Fruit fly (Drosophila melanogaster) whole organism, embryonic: ENCODE results near the gene wus.

Experiments
- ATbp ChIP-seq: fragments of 200-800 bp; sonication (Bioruptor generic); optimal IDR thresholded peaks from 2 replicates; lab custom pipeline; 2017; ENCODE audit warnings: missing biosample characterization, mild to moderate bottlenecking, missing genetic modification characterization, missing genetic modification reagents
- CG11247 ChIP-seq: fragments of 200-800 bp; sonication (Bioruptor generic); IDR thresholded peaks from 2 replicates; pipeline ENCODE4 v1.3.6; 2022; ENCODE audit warnings: missing biosample characterization, missing genetic modification characterization
- CG11560 ChIP-seq: fragments of 200-800 bp; sonication (Bioruptor generic); IDR thresholded peaks from 3 replicates; pipeline ENCODE4 v1.3.6; 2022; ENCODE audit warnings: missing biosample characterization, missing genetic modification characterization
- CG15696 ChIP-seq: fragments of 200-800 bp; sonication (Bioruptor generic); optimal IDR thresholded peaks from 2 replicates; lab custom pipeline; 2019; ENCODE audit warnings: missing biosample characterization, mild to moderate bottlenecking, missing genetic modification characterization, moderate library complexity
- CG16779 ChIP-seq: fragments of 200-800 bp; sonication (Bioruptor generic); IDR thresholded peaks from 2 replicates; pipeline ENCODE4 v1.3.6; 2022; ENCODE audit warnings: missing biosample characterization, missing genetic modification characterization
- CG17385 ChIP-seq: fragments of 200-800 bp; sonication (Bioruptor generic); optimal IDR thresholded peaks from 3 replicates; lab custom pipeline; 2018; ENCODE audit warnings: missing biosample characterization, mild to moderate bottlenecking, missing genetic modification characterization
- CG17912 ChIP-seq: fragments of 200-800 bp; sonication (Bioruptor generic); optimal IDR thresholded peaks from 2 replicates; lab custom pipeline; 2018; ENCODE audit warnings: missing biosample characterization, mild to moderate bottlenecking, missing genetic modification characterization
- CG30431 ChIP-seq: fragments of 200-800 bp; sonication (Bioruptor generic); optimal IDR thresholded peaks from 2 replicates; lab custom pipeline; 2017; ENCODE audit warnings: missing biosample characterization, missing genetic modification characterization
- CG31365 ChIP-seq: fragments of 200-800 bp; sonication (Bioruptor generic); optimal IDR thresholded peaks from 2 replicates; lab custom pipeline; 2018; ENCODE audit warnings: missing biosample characterization, mild to moderate bottlenecking, missing genetic modification characterization
- CG32767 ChIP-seq: fragments of 200-800 bp; sonication (Bioruptor generic); IDR thresholded peaks from 2 replicates; pipeline ENCODE4 v1.3.6; 2022; ENCODE audit warnings: missing biosample characterization, missing genetic modification characterization
- CG34376 ChIP-seq: fragments of 200-800 bp; sonication (Bioruptor generic); optimal IDR thresholded peaks from 2 replicates; lab custom pipeline; 2018; ENCODE audit warnings: missing biosample characterization, mild to moderate bottlenecking, missing genetic modification characterization
- CG7556 ChIP-seq: fragments of 200-800 bp; sonication (Bioruptor generic); optimal IDR thresholded peaks from 2 replicates; lab custom pipeline; 2017; ENCODE audit warnings: missing biosample characterization, mild to moderate bottlenecking, missing genetic modification characterization
- CG8089 ChIP-seq: fragments of 200-800 bp; sonication (Bioruptor generic); optimal IDR thresholded peaks from 3 replicates; lab custom pipeline; 2016; ENCODE audit warnings: missing biosample characterization, missing genetic modification characterization
- CHES-1-like ChIP-seq: fragments of 200-800 bp; sonication (Bioruptor generic); optimal IDR thresholded peaks from 2 replicates; lab custom pipeline; 2016; ENCODE audit warnings: missing biosample characterization, missing genetic modification characterization
- CkIIα-i1 ChIP-seq: fragments of 200-800 bp; sonication (Bioruptor generic); IDR thresholded peaks from 2 replicates; pipeline ENCODE4 v1.3.6; 2022; ENCODE audit warnings: missing biosample characterization, missing genetic modification characterization
- Dek ChIP-seq: fragments of 200-800 bp; sonication (Bioruptor generic); optimal IDR thresholded peaks from 3 replicates; lab custom pipeline; 2019; ENCODE audit warnings: missing biosample characterization, mild to moderate bottlenecking, missing genetic modification characterization, moderate library complexity
- Doc3 ChIP-seq: fragments of 200-800 bp; sonication (Bioruptor generic); IDR thresholded peaks from 3 replicates; pipeline ENCODE4 v1.3.6; 2022; ENCODE audit warnings: missing biosample characterization, missing genetic modification characterization; ENCODE audit not compliant: partially characterized antibody
- Fer2 ChIP-seq: fragments of 200-800 bp; sonication (Bioruptor generic); optimal IDR thresholded peaks from 2 replicates; lab custom pipeline; 2018; ENCODE audit warnings: missing biosample characterization, mild to moderate bottlenecking, missing genetic modification characterization, moderate library complexity
- GATAe ChIP-seq: fragments of 200-800 bp; sonication (Bioruptor generic); conservative IDR thresholded peaks from 2 replicates; pipeline ENCODE4 v1.3.6; 2022; ENCODE audit warnings: missing biosample characterization, missing genetic modification characterization
- Med ChIP-seq: fragments of 200-800 bp; sonication (Bioruptor generic); peaks from one replicate; lab custom pipeline; 2016; ENCODE audit warnings: missing biosample characterization, missing genetic modification characterization, mild to moderate bottlenecking, inconsistent platforms, moderate library complexity
- Pdp1 ChIP-seq, 2 experiments: fragments of 200-800 bp; sonication (Bioruptor generic); optimal IDR thresholded peaks; 3 replicates each; lab custom pipeline; 2016; ENCODE audit warnings: missing biosample characterization in 2 of 2, missing genetic modification characterization in 2 of 2, mild to moderate bottlenecking in 1 of 2, moderate library complexity in 1 of 2
- Scr ChIP-seq: fragments of 200-800 bp; sonication (Bioruptor generic); IDR thresholded peaks from 2 replicates; pipeline ENCODE4 v1.3.6; 2022; ENCODE audit warnings: missing biosample characterization, missing genetic modification characterization; ENCODE audit not compliant: partially characterized antibody
- Sin3A ChIP-seq: fragments of >200 bp; optimal IDR thresholded peaks from 2 replicates; lab custom pipeline; 2018
- bowl ChIP-seq: fragments of 200-800 bp; sonication (Bioruptor generic); IDR thresholded peaks from 2 replicates; pipeline ENCODE4 v1.3.6; 2022; ENCODE audit warnings: missing biosample characterization, missing genetic modification characterization
- cato ChIP-seq: fragments of 200-800 bp; sonication (Bioruptor generic); optimal IDR thresholded peaks from 2 replicates; lab custom pipeline; 2016; ENCODE audit warnings: missing biosample characterization, missing genetic modification characterization, borderline replicate concordance
- chinmo ChIP-seq: fragments of 200-800 bp; sonication (Bioruptor generic); IDR thresholded peaks from 4 replicates; pipeline ENCODE4 v1.3.6; 2022; ENCODE audit warnings: missing biosample characterization, missing genetic modification characterization; ENCODE audit not compliant: partially characterized antibody
- cwo ChIP-seq: fragments of 200-800 bp; sonication (Bioruptor generic); optimal IDR thresholded peaks from 3 replicates; lab custom pipeline; 2017; ENCODE audit warnings: missing biosample characterization, missing genetic modification characterization, mild to moderate bottlenecking, moderate library complexity, missing genetic modification reagents
- exex ChIP-seq: fragments of 200-800 bp; sonication (Bioruptor generic); optimal IDR thresholded peaks from 4 replicates; lab custom pipeline; 2018; ENCODE audit warnings: missing biosample characterization, mild to moderate bottlenecking, missing genetic modification characterization, moderate library complexity
- gcm ChIP-seq: fragments of 200-800 bp; sonication (Bioruptor generic); optimal IDR thresholded peaks from 2 replicates; lab custom pipeline; 2019; ENCODE audit warnings: missing biosample characterization, mild to moderate bottlenecking, missing genetic modification characterization, moderate library complexity
- grau ChIP-seq: fragments of 200-800 bp; optimal IDR thresholded peaks from 3 replicates; lab custom pipeline; 2019; ENCODE audit warnings: missing biosample characterization, mild to moderate bottlenecking, missing genetic modification characterization, moderate library complexity
- grn ChIP-seq: fragments of 200-800 bp; sonication (Bioruptor generic); optimal IDR thresholded peaks from 3 replicates; lab custom pipeline; 2017; ENCODE audit warnings: missing biosample characterization, missing genetic modification characterization
- insv ChIP-seq, 2 experiments: fragments of 200-800 bp; sonication (Bioruptor generic); optimal IDR thresholded peaks; 3 replicates each; lab custom pipeline; 2016 to 2018; ENCODE audit warnings: missing biosample characterization in 2 of 2, missing genetic modification characterization in 2 of 2
- mam ChIP-seq: fragments of 200-800 bp; sonication (Bioruptor generic); optimal IDR thresholded peaks from 3 replicates; lab custom pipeline; 2016; ENCODE audit warnings: missing biosample characterization, missing genetic modification characterization
- mirr ChIP-seq: fragments of 200-800 bp; sonication (Bioruptor generic); optimal IDR thresholded peaks from 3 replicates; lab custom pipeline; 2018; ENCODE audit warnings: missing biosample characterization, mild to moderate bottlenecking, missing genetic modification characterization
- org-1 ChIP-seq: fragments of 200-800 bp; sonication (Bioruptor generic); optimal IDR thresholded peaks from 2 replicates; lab custom pipeline; 2017; ENCODE audit warnings: missing biosample characterization, missing genetic modification characterization
- prd ChIP-seq, 3 experiments: fragments of >200 bp in 2 of 3; fragments of 200-800 bp in 1 of 3; sonication (Bioruptor generic) in 1 of 3; optimal IDR thresholded peaks in 2 of 3; IDR thresholded peaks in 1 of 3; 2 replicates in 2 of 3; 3 replicates in 1 of 3; pipeline versions ENCODE4 v1.3.6 to Lab custom; 2017 to 2022; ENCODE audit warnings: missing biosample characterization in 1 of 3, missing genetic modification characterization in 1 of 3
- pzg ChIP-seq: fragments of 200-800 bp; sonication (Bioruptor generic); optimal IDR thresholded peaks from 3 replicates; lab custom pipeline; 2018; ENCODE audit warnings: missing biosample characterization, mild to moderate bottlenecking, missing genetic modification characterization, moderate library complexity
- row ChIP-seq: fragments of 200-800 bp; sonication (Bioruptor generic); IDR thresholded peaks from 3 replicates; pipeline ENCODE4 v1.3.6; 2022; ENCODE audit warnings: missing biosample characterization, missing genetic modification characterization
- salm ChIP-seq: fragments of 200-800 bp; sonication (Bioruptor generic); optimal IDR thresholded peaks from 2 replicates; lab custom pipeline; 2018; ENCODE audit warnings: missing biosample characterization, mild to moderate bottlenecking, missing genetic modification characterization
- slbo ChIP-seq: fragments of 200-800 bp; sonication (Bioruptor generic); IDR thresholded peaks from 2 replicates; pipeline ENCODE4 v1.3.6; 2022; ENCODE audit warnings: missing biosample characterization, missing genetic modification characterization
- stc ChIP-seq: fragments of 200-800 bp; sonication (Bioruptor generic); IDR thresholded peaks from 2 replicates; pipeline ENCODE4 v1.3.6; 2022; ENCODE audit warnings: missing biosample characterization, missing genetic modification characterization
- vnd ChIP-seq: fragments of 200-800 bp; sonication (Bioruptor generic); IDR thresholded peaks from 3 replicates; pipeline ENCODE4 v1.3.6; 2022; ENCODE audit warnings: missing biosample characterization, missing genetic modification characterization; ENCODE audit not compliant: partially characterized antibody
- yki ChIP-seq: fragments of >200 bp; optimal IDR thresholded peaks from 3 replicates; lab custom pipeline; 2018

Gene wus

DNA sequence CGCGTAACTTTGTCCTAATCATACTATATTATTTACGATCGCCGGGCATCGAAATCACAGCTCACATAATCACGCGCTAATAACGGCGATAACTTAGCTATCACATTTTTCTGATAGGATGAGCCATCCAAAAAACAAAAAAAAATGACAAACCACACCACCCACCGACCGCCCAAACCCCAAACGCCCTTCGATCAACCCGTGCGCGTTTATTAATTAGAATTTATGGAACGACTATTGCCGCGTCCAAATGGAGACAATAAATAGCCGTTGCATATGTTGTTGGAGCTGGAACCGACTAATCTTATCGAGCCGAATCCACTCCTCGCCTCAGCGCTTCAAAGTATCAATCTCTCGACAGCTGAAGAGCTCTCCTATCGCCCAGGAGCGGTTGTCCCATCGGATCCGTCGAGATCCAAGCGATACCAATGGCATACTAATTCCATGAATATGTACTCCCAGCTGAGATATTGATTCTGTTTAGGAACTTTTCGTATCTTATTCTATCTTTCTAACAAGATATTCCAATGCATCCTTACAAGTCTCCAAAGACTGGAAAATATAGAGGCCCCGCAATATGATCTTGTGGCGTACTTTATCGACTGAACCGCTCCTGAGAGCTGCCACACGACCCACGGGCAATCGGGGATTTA is 16.5 kb downstream of the wus start:
- peak; percentile 29 for TF ChIP-seq CG34376 (GFP tag; lab: Kevin White, UChicago)
- no peak for TF ChIP-seq yki (lab: Kevin White, UChicago)
- 0 out of 3 replicates have a peak, but pooled peaks have one; percentile 14 for TF ChIP-seq vnd
- peak; percentile 56 for TF ChIP-seq grn (GFP tag; lab: Kevin White, UChicago)
- no peak for TF ChIP-seq CkIIα-i1 (GFP tag; lab: Robert Waterston, UW)
- no peak for TF ChIP-seq stc
- TF ChIP-seq grau: no peak
- no peak for TF ChIP-seq CG17912
- no peak for TF ChIP-seq Dek
- peak; percentile 92 for TF ChIP-seq exex (tag; lab: Kevin White, UChicago)
- TF ChIP-seq GATAe (GFP tag; lab: Robert Waterston, UW): peak; percentile 20; the same call in 1 of the 2 replicates
- no peak for TF ChIP-seq CHES-1-like (GFP tag; lab: Kevin White, UChicago)
- no peak for TF ChIP-seq pzg (GFP tag; lab: Kevin White, UChicago)
- peak; percentile 37 for TF ChIP-seq cwo (GFP tag; lab: Kevin White, UChicago)
- no peak for TF ChIP-seq mam (GFP tag; lab: Kevin White, UChicago)
- peak; percentile 64 for TF ChIP-seq row (GFP tag; lab: Robert Waterston, UW)

dm6 chrX:16923503-16923902 is 17.2 kb downstream of the wus start:
- TF ChIP-seq chinmo (0 out of 4 replicates have a peak, but pooled peaks have one; percentile 16), Med (peak; percentile 52), slbo (GFP tag; lab: Robert Waterston, UW) (peak; percentile 38), CG17385 (no peak), bowl (GFP tag; lab: Robert Waterston, UW) (no peak)
- TF ChIP-seq, all 482 proteins: peak for 3

DNA sequence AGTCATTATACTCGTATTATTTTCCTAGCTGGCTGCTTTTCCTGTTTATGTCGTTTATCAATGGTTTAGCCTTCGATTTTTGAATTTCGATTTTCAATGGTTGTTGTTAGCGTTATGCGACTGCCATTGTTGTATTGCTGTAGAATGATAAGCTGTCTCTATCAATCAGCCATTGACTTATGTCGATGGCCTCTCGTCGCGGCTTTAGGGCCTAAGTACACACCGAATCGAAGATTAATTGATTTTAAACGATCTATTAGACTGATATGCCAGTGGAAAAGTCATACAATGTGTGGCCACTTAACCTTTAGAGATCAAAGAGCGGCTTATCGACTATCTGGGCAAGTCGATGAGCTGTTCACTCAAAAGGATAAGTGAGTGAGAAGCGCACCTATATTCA is 18.0 kb downstream of the wus start:
- peak; percentile 90 for TF ChIP-seq exex (tag; lab: Kevin White, UChicago)
- TF ChIP-seq CG11560 (tag; lab: Robert Waterston, UW): no peak
- no peak for TF ChIP-seq prd (optimal IDR thresholded peaks at IDR 0.05; lab: Kevin White, UChicago)
- TF ChIP-seq prd (GFP tag; IDR thresholded peaks at IDR 0.05; lab: Robert Waterston, UW): no peak
- TF ChIP-seq Pdp1 (GFP tag; optimal IDR thresholded peaks at IDR 0.05; lab: Kevin White, UChicago): peak in 1 of 2 experiments; percentile 55
- TF ChIP-seq Scr (GFP tag; lab: Robert Waterston, UW): no peak
- no peak for TF ChIP-seq CG11247 (GFP tag; lab: Robert Waterston, UW)
- TF ChIP-seq Sin3A: no peak
- TF ChIP-seq salm: no peak
- no peak for TF ChIP-seq CG30431 (GFP tag; lab: Kevin White, UChicago)
- TF ChIP-seq gcm (GFP tag; lab: Kevin White, UChicago): no peak
- no peak for TF ChIP-seq CG16779
- TF ChIP-seq CG8089 (GFP tag; lab: Kevin White, UChicago): no peak
- no peak for TF ChIP-seq cato (GFP tag; lab: Kevin White, UChicago)
- no peak for TF ChIP-seq ATbp (GFP tag; lab: Kevin White, UChicago)
- no peak for TF ChIP-seq org-1 (GFP tag; lab: Kevin White, UChicago)
- no peak for TF ChIP-seq insv (GFP tag; optimal IDR thresholded peaks at IDR 0.05; lab: Kevin White, UChicago)
- TF ChIP-seq CG7556 (GFP tag; lab: Kevin White, UChicago): no peak
- TF ChIP-seq CG32767: no peak
- TF ChIP-seq CG15696 (tag; lab: Kevin White, UChicago): no peak
- TF ChIP-seq Fer2 (tag; lab: Kevin White, UChicago): no peak
- no peak for TF ChIP-seq CG31365 (tag; lab: Kevin White, UChicago)
- no peak for TF ChIP-seq Doc3 (GFP tag; lab: Robert Waterston, UW)
- TF ChIP-seq grn (GFP tag; lab: Kevin White, UChicago): peak; percentile 44
- peak; percentile 65 for TF ChIP-seq mirr
- TF ChIP-seq, all 482 proteins: peak for 4
